Fruit fly (Drosophila melanogaster) whole organism, embryonic: ENCODE results near the gene RpL32.

Experiments used
- Aef1 ChIP-seq: fragments of 200-800 bp; sonication (Bioruptor generic); IDR thresholded peaks from 3 replicates; pipeline ENCODE4 v1.3.6; 2022; ENCODE audit warnings: missing biosample characterization, missing genetic modification characterization
- Asciz ChIP-seq: fragments of 200-800 bp; sonication (Bioruptor generic); optimal IDR thresholded peaks from 2 replicates; lab custom pipeline; 2017; ENCODE audit warnings: missing biosample characterization, mild to moderate bottlenecking, missing genetic modification characterization, missing genetic modification reagents
- CG10366 ChIP-seq: fragments of 200-800 bp; sonication (Bioruptor generic); IDR thresholded peaks from 2 replicates; pipeline ENCODE4 v1.3.6; 2022; ENCODE audit warnings: missing biosample characterization, missing genetic modification characterization
- CG11560 ChIP-seq: fragments of 200-800 bp; sonication (Bioruptor generic); IDR thresholded peaks from 3 replicates; pipeline ENCODE4 v1.3.6; 2022; ENCODE audit warnings: missing biosample characterization, missing genetic modification characterization
- CG12155 ChIP-seq: fragments of 200-800 bp; sonication (Bioruptor generic); optimal IDR thresholded peaks from 3 replicates; lab custom pipeline; 2016; ENCODE audit warnings: missing biosample characterization, missing genetic modification characterization
- CG13624 ChIP-seq: fragments of 200-800 bp; sonication (Bioruptor generic); optimal IDR thresholded peaks from 2 replicates; lab custom pipeline; 2016; ENCODE audit warnings: missing biosample characterization, missing genetic modification characterization
- CG15011 ChIP-seq: fragments of 200-800 bp; sonication (Bioruptor generic); optimal IDR thresholded peaks from 3 replicates; lab custom pipeline; 2018; ENCODE audit warnings: missing biosample characterization, mild to moderate bottlenecking, missing genetic modification characterization
- CG1647 ChIP-seq: fragments of 200-800 bp; sonication (Bioruptor generic); optimal IDR thresholded peaks from 3 replicates; lab custom pipeline; 2016; ENCODE audit warnings: missing biosample characterization, missing genetic modification characterization
- CG2120 ChIP-seq: fragments of 200-800 bp; sonication (Bioruptor generic); optimal IDR thresholded peaks from 3 replicates; lab custom pipeline; 2016; ENCODE audit warnings: missing biosample characterization, missing genetic modification characterization
- CG31388 ChIP-seq: fragments of 200-800 bp; sonication (Bioruptor generic); optimal IDR thresholded peaks from 2 replicates; lab custom pipeline; 2016; ENCODE audit warnings: missing biosample characterization, missing genetic modification characterization
- CG31441 ChIP-seq: fragments of 200-800 bp; sonication (Bioruptor generic); IDR thresholded peaks from 2 replicates; pipeline ENCODE4 v1.3.6; 2022; ENCODE audit warnings: missing biosample characterization, missing genetic modification characterization
- CG42726 ChIP-seq: fragments of 200-800 bp; sonication (Bioruptor generic); IDR thresholded peaks from 2 replicates; pipeline ENCODE4 v1.3.6; 2022; ENCODE audit warnings: missing biosample characterization, missing genetic modification characterization; ENCODE audit not compliant: partially characterized antibody
- CG4404 ChIP-seq: fragments of 200-800 bp; sonication (Bioruptor generic); IDR thresholded peaks from 2 replicates; pipeline ENCODE4 v1.3.6; 2022; ENCODE audit warnings: missing biosample characterization, missing genetic modification characterization
- CG4424 ChIP-seq: fragments of 200-800 bp; sonication (Bioruptor generic); optimal IDR thresholded peaks from 3 replicates; lab custom pipeline; 2016; ENCODE audit warnings: missing biosample characterization, missing genetic modification characterization
- CG6175 ChIP-seq: fragments of 200-800 bp; sonication (Bioruptor generic); IDR thresholded peaks from 3 replicates; pipeline ENCODE4 v1.3.6; 2022; ENCODE audit warnings: missing biosample characterization, missing genetic modification characterization
- CG7556 ChIP-seq: fragments of 200-800 bp; sonication (Bioruptor generic); optimal IDR thresholded peaks from 2 replicates; lab custom pipeline; 2017; ENCODE audit warnings: missing biosample characterization, mild to moderate bottlenecking, missing genetic modification characterization
- CG9797 ChIP-seq: fragments of 200-800 bp; sonication (Bioruptor generic); optimal IDR thresholded peaks from 3 replicates; lab custom pipeline; 2018; ENCODE audit warnings: missing biosample characterization, mild to moderate bottlenecking, missing genetic modification characterization
- Camta ChIP-seq: fragments of 200-800 bp; sonication (Bioruptor generic); optimal IDR thresholded peaks from 2 replicates; lab custom pipeline; 2016; ENCODE audit warnings: missing biosample characterization, missing genetic modification characterization
- Drgx ChIP-seq: fragments of 200-800 bp; sonication (Bioruptor generic); IDR thresholded peaks from 2 replicates; pipeline ENCODE4 v1.3.6; 2022; ENCODE audit warnings: missing biosample characterization, missing genetic modification characterization
- E2f1 ChIP-seq: fragments of 200-800 bp; sonication (Bioruptor generic); IDR thresholded peaks from 2 replicates; pipeline ENCODE4 v1.3.6; 2022; ENCODE audit warnings: missing biosample characterization, missing genetic modification characterization
- Fer1 ChIP-seq: fragments of 200-800 bp; sonication (Bioruptor generic); optimal IDR thresholded peaks from 2 replicates; lab custom pipeline; 2017; ENCODE audit warnings: missing biosample characterization, mild to moderate bottlenecking, missing genetic modification characterization
- Gsc ChIP-seq: fragments of 200-800 bp; sonication (Bioruptor generic); IDR thresholded peaks from 2 replicates; pipeline ENCODE4 v1.3.6; 2022; ENCODE audit warnings: missing biosample characterization, missing genetic modification characterization
- H15 ChIP-seq: fragments of 200-800 bp; sonication (Bioruptor generic); IDR thresholded peaks from 3 replicates; pipeline ENCODE4 v1.3.6; 2022; ENCODE audit warnings: missing biosample characterization, missing genetic modification characterization
- HHEX ChIP-seq: fragments of 200-800 bp; sonication (Bioruptor generic); optimal IDR thresholded peaks from 3 replicates; lab custom pipeline; 2017; ENCODE audit warnings: missing biosample characterization, mild to moderate bottlenecking, missing genetic modification characterization, missing genetic modification reagents
- Hr39 ChIP-seq: fragments of >200 bp; optimal IDR thresholded peaks from 2 replicates; lab custom pipeline; 2017
- Myb ChIP-seq: fragments of 200-800 bp; sonication (Bioruptor generic); optimal IDR thresholded peaks from 2 replicates; lab custom pipeline; 2016; ENCODE audit warnings: missing biosample characterization, missing genetic modification characterization
- NfI ChIP-seq: fragments of 200-800 bp; sonication (Bioruptor generic); optimal IDR thresholded peaks from 3 replicates; lab custom pipeline; 2018; ENCODE audit warnings: missing biosample characterization, mild to moderate bottlenecking, missing genetic modification characterization, moderate library complexity
- Opbp ChIP-seq: fragments of 200-800 bp; sonication (Bioruptor generic); IDR thresholded peaks from 3 replicates; pipeline ENCODE4 v1.3.6; 2022; ENCODE audit warnings: missing biosample characterization, missing genetic modification characterization; ENCODE audit not compliant: partially characterized antibody
- Sin3A ChIP-seq: fragments of >200 bp; optimal IDR thresholded peaks from 2 replicates; lab custom pipeline; 2018
- Spps ChIP-seq: fragments of 200-800 bp; sonication (Bioruptor generic); optimal IDR thresholded peaks from 2 replicates; lab custom pipeline; 2018; ENCODE audit warnings: missing biosample characterization, mild to moderate bottlenecking, missing genetic modification characterization
- Xrp1 ChIP-seq: fragments of 200-800 bp; sonication (Bioruptor generic); IDR thresholded peaks from 2 replicates; pipeline ENCODE4 v1.3.6; 2022; ENCODE audit warnings: missing biosample characterization, missing genetic modification characterization
- YL-1 ChIP-seq: fragments of 200-800 bp; sonication (Bioruptor generic); optimal IDR thresholded peaks from 3 replicates; lab custom pipeline; 2017; ENCODE audit warnings: missing biosample characterization, mild to moderate bottlenecking, missing genetic modification characterization
- caup ChIP-seq: fragments of 200-800 bp; sonication (Bioruptor generic); optimal IDR thresholded peaks from 3 replicates; lab custom pipeline; 2017; ENCODE audit warnings: missing biosample characterization, mild to moderate bottlenecking, missing genetic modification characterization, moderate library complexity; ENCODE audit not compliant: severe bottlenecking
- chif ChIP-seq, 2 experiments: fragments of 200-800 bp; sonication (Bioruptor generic); optimal IDR thresholded peaks; 3 replicates each; lab custom pipeline; 2016; ENCODE audit warnings: missing biosample characterization in 2 of 2, missing genetic modification characterization in 2 of 2
- corto ChIP-seq: fragments of 200-800 bp; sonication (Bioruptor generic); optimal IDR thresholded peaks from 2 replicates; lab custom pipeline; 2016; ENCODE audit warnings: missing biosample characterization, mild to moderate bottlenecking, missing genetic modification characterization, moderate library complexity
- dati ChIP-seq: fragments of 200-800 bp; sonication (Bioruptor generic); IDR thresholded peaks from 2 replicates; pipeline ENCODE4 v1.3.6; 2022; ENCODE audit warnings: missing biosample characterization, missing genetic modification characterization
- disco-r ChIP-seq: fragments of 200-800 bp; sonication (Bioruptor generic); optimal IDR thresholded peaks from 2 replicates; lab custom pipeline; 2016; ENCODE audit warnings: missing biosample characterization, missing genetic modification characterization
- dmrt11E ChIP-seq: fragments of 200-800 bp; sonication (Bioruptor generic); optimal IDR thresholded peaks from 3 replicates; lab custom pipeline; 2018; ENCODE audit warnings: missing biosample characterization, mild to moderate bottlenecking, missing genetic modification characterization, moderate library complexity
- exex ChIP-seq: fragments of 200-800 bp; sonication (Bioruptor generic); optimal IDR thresholded peaks from 4 replicates; lab custom pipeline; 2018; ENCODE audit warnings: missing biosample characterization, mild to moderate bottlenecking, missing genetic modification characterization, moderate library complexity
- insv ChIP-seq, 2 experiments: fragments of 200-800 bp; sonication (Bioruptor generic); optimal IDR thresholded peaks; 3 replicates each; lab custom pipeline; 2016 to 2018; ENCODE audit warnings: missing biosample characterization in 2 of 2, missing genetic modification characterization in 2 of 2
- jing ChIP-seq: fragments of 200-800 bp; sonication (Bioruptor generic); optimal IDR thresholded peaks from 2 replicates; lab custom pipeline; 2018; ENCODE audit warnings: missing biosample characterization, mild to moderate bottlenecking, missing genetic modification characterization
- kni ChIP-seq: fragments of 200-800 bp; sonication (Bioruptor generic); optimal IDR thresholded peaks from 3 replicates; lab custom pipeline; 2017; ENCODE audit warnings: mild to moderate bottlenecking, missing biosample characterization, missing genetic modification reagents, missing genetic modification characterization
- lmd ChIP-seq: fragments of 200-800 bp; sonication (Bioruptor generic); IDR thresholded peaks from 2 replicates; pipeline ENCODE4 v1.3.6; 2022; ENCODE audit warnings: missing biosample characterization, missing genetic modification characterization
- nau ChIP-seq: fragments of 200-800 bp; sonication (Bioruptor generic); optimal IDR thresholded peaks from 3 replicates; lab custom pipeline; 2017; ENCODE audit warnings: missing biosample characterization, mild to moderate bottlenecking, missing genetic modification characterization, missing genetic modification reagents
- pfk ChIP-seq: fragments of 200-800 bp; sonication (Bioruptor generic); optimal IDR thresholded peaks from 2 replicates; lab custom pipeline; 2018; ENCODE audit warnings: missing biosample characterization, mild to moderate bottlenecking, missing genetic modification characterization, moderate library complexity
- salm ChIP-seq: fragments of 200-800 bp; sonication (Bioruptor generic); optimal IDR thresholded peaks from 2 replicates; lab custom pipeline; 2018; ENCODE audit warnings: missing biosample characterization, mild to moderate bottlenecking, missing genetic modification characterization
- shn ChIP-seq: fragments of 200-800 bp; sonication (Bioruptor generic); optimal IDR thresholded peaks from 3 replicates; lab custom pipeline; 2016; ENCODE audit warnings: missing biosample characterization, missing genetic modification characterization
- sim ChIP-seq: fragments of 200-800 bp; sonication (Bioruptor generic); IDR thresholded peaks from 2 replicates; pipeline ENCODE4 v1.3.6; 2022; ENCODE audit warnings: missing biosample characterization, missing genetic modification characterization
- tap ChIP-seq: fragments of 200-800 bp; optimal IDR thresholded peaks from 3 replicates; lab custom pipeline; 2019; ENCODE audit warnings: missing biosample characterization, mild to moderate bottlenecking, missing genetic modification characterization, moderate library complexity
- tgo ChIP-seq: fragments of 200-800 bp; sonication (Bioruptor generic); IDR thresholded peaks from 3 replicates; pipeline ENCODE4 v1.3.6; 2022; ENCODE audit warnings: missing biosample characterization, missing genetic modification characterization
- unpg ChIP-seq: fragments of 200-800 bp; sonication (Bioruptor generic); optimal IDR thresholded peaks from 3 replicates; lab custom pipeline; 2018; ENCODE audit warnings: missing biosample characterization, mild to moderate bottlenecking, missing genetic modification characterization, moderate library complexity
- vnd ChIP-seq: fragments of 200-800 bp; sonication (Bioruptor generic); IDR thresholded peaks from 3 replicates; pipeline ENCODE4 v1.3.6; 2022; ENCODE audit warnings: missing biosample characterization, missing genetic modification characterization; ENCODE audit not compliant: partially characterized antibody

RpL32 gene

DNA sequence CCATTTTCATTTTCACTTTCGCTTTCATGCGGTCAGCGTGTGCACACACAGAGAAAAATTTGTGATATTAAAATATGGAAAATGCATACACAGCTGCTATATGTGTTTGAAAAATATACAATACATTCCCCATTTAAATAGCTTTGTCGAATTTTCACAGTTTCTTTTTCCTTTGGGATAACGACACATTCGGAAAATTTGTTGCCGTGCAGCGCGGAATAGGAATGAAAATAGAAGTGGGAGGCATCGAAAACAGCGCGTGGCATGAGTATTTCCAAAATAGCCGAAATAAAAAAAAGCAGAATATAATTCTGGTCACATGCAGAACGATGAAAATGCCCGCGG lies 46.7 kb upstream of the RpL32 start (continued):
- TF ChIP-seq Asciz (GFP tag; lab: Kevin White, UChicago) (peak; percentile 74), CG13624 (GFP tag; lab: Kevin White, UChicago) (peak; percentile 89), shn (GFP tag; lab: Kevin White, UChicago) (peak; percentile 67), lmd (GFP tag; lab: Robert Waterston, UW) (peak; percentile 90), Sin3A (lab: Kevin White, UChicago) (no peak), CG42726 (GFP tag; lab: Robert Waterston, UW) (no peak), caup (GFP tag; lab: Kevin White, UChicago) (peak; percentile 83), Hr39 (lab: Kevin White, UChicago) (no peak), CG15011 (GFP tag; lab: Kevin White, UChicago) (peak; percentile 71), Spps (tag; lab: Kevin White, UChicago) (peak; percentile 60), corto (GFP tag; lab: Kevin White, UChicago) (no peak), Aef1 (GFP tag; lab: Robert Waterston, UW) (peak; percentile 75), dmrt11E (peak; percentile 41), CG4404 (GFP tag; lab: Robert Waterston, UW) (peak; percentile 63), E2f1 (GFP tag; lab: Robert Waterston, UW) (peak; percentile 88), CG31388 (peak; percentile 62), unpg (peak; percentile 86), sim (peak; percentile 68), salm (tag; lab: Kevin White, UChicago) (peak; percentile 60), CG2120 (GFP tag; lab: Kevin White, UChicago) (peak; percentile 95), kni (peak; percentile 36), H15 (peak; percentile 88), HHEX (GFP tag; lab: Kevin White, UChicago) (peak; percentile 86), Myb (GFP tag; lab: Kevin White, UChicago) (peak; percentile 74), CG1647 (GFP tag; lab: Kevin White, UChicago) (peak; percentile 85), disco-r (GFP tag; lab: Kevin White, UChicago) (peak; percentile 75), CG7556 (peak; percentile 83), tap (tag; lab: Kevin White, UChicago) (peak; percentile 84), CG4424 (GFP tag; lab: Kevin White, UChicago) (peak; percentile 65), CG10366 (GFP tag; lab: Robert Waterston, UW) (peak; percentile 91), YL-1 (peak; percentile 16), Camta (GFP tag; lab: Kevin White, UChicago) (peak; percentile 86), NfI (GFP tag; lab: Kevin White, UChicago) (peak; percentile 86), pfk (no peak), Fer1 (peak; percentile 84), Gsc (GFP tag; lab: Robert Waterston, UW) (peak; percentile 73), vnd (no peak), Drgx (peak; percentile 83), exex (tag; lab: Kevin White, UChicago) (peak; percentile 48), Opbp (GFP tag; lab: Robert Waterston, UW) (no peak), CG6175 (GFP tag; lab: Robert Waterston, UW) (peak; percentile 81; the same call in 2 of the 3 replicates), tgo (peak; percentile 79), insv (GFP tag; optimal IDR thresholded peaks at IDR 0.05; lab: Kevin White, UChicago) (no peak), jing (peak; percentile 68), nau (GFP tag; lab: Kevin White, UChicago) (peak; percentile 87), chif (GFP tag; optimal IDR thresholded peaks at IDR 0.05; lab: Kevin White, UChicago) (peak; percentile 80 to 86), CG31441 (GFP tag; lab: Robert Waterston, UW) (peak; percentile 77), Xrp1 (GFP tag; lab: Robert Waterston, UW) (peak; percentile 90), CG11560 (tag; lab: Robert Waterston, UW) (peak; percentile 73; the same call in 2 of the 3 replicates), CG9797 (GFP tag; lab: Kevin White, UChicago) (no peak), CG12155 (GFP tag; lab: Kevin White, UChicago) (peak; percentile 83), dati (GFP tag; lab: Robert Waterston, UW) (peak; percentile 54; the same call in 1 of the 2 replicates)
